Worm (Caenorhabditis elegans) whole organism, young adult: Measurements from ENCODE around the gene svh-2.

Experiments used
- B0019.2 ChIP-seq: fragments of 200-800 bp; sonication (Bioruptor generic); conservative IDR thresholded peaks from 2 replicates; pipeline ENCODE4 v1.3.6; 2022; ENCODE audit warnings: missing genetic modification reagents, missing genetic modification characterization, missing compliant biosample characterization
- B0261.1 ChIP-seq: sonication (generic microtip); optimal IDR thresholded peaks from 2 replicates; lab custom pipeline; 2016; ENCODE audit warnings: mild to moderate bottlenecking, missing genetic modification characterization, moderate library complexity, missing compliant biosample characterization
- B0336.3 ChIP-seq: fragments of 200-800 bp; sonication (Bioruptor generic); IDR thresholded peaks from 2 replicates; pipeline ENCODE4 v1.3.6; 2022; ENCODE audit warnings: missing genetic modification characterization, missing compliant biosample characterization
- F22D6.2 ChIP-seq: sonication (generic microtip); optimal IDR thresholded peaks from 2 replicates; lab custom pipeline; 2016; ENCODE audit warnings: mild to moderate bottlenecking, missing genetic modification characterization, missing compliant biosample characterization
- F33H1.4 ChIP-seq: fragments of 200-800 bp; sonication (Bioruptor generic); IDR thresholded peaks from 2 replicates; pipeline ENCODE4 v1.3.6; 2022; ENCODE audit warnings: missing genetic modification reagents, missing genetic modification characterization, missing compliant biosample characterization
- F55B11.4 ChIP-seq: sonication (generic microtip); optimal IDR thresholded peaks from 2 replicates; lab custom pipeline; 2016; ENCODE audit warnings: missing compliant biosample characterization, missing genetic modification characterization, borderline replicate concordance; ENCODE audit not compliant: insufficient read depth
- Y53F4B.3 ChIP-seq: fragments of 200-800 bp; sonication (Bioruptor generic); IDR thresholded peaks from 2 replicates; pipeline ENCODE4 v1.3.6; 2022; ENCODE audit warnings: missing genetic modification reagents, missing genetic modification characterization, missing compliant biosample characterization
- Y53G8AR.9 ChIP-seq: fragments of 200-800 bp; sonication (Bioruptor generic); conservative IDR thresholded peaks from 2 replicates; pipeline ENCODE4 v1.3.6; 2022; ENCODE audit warnings: missing genetic modification reagents, missing genetic modification characterization, missing compliant biosample characterization
- ama-1 ChIP-seq, 3 experiments: fragments of 150-350 bp in 1 of 3; sonication (generic microtip) in 2 of 3; optimal IDR thresholded peaks; 2 replicates each; lab custom pipeline; 2014 to 2018; ENCODE audit warnings: missing biosample characterization in 2 of 3, missing genetic modification characterization in 2 of 3, missing genetic modification reagents in 2 of 3
- attf-3 ChIP-seq: fragments of 200-800 bp; sonication (Bioruptor generic); conservative IDR thresholded peaks from 2 replicates; pipeline ENCODE4 v1.3.6; 2022; ENCODE audit warnings: missing genetic modification reagents, missing genetic modification characterization, missing compliant biosample characterization
- attf-5 ChIP-seq: fragments of 200-800 bp; sonication (Bioruptor generic); optimal IDR thresholded peaks from 2 replicates; lab custom pipeline; 2018; ENCODE audit warnings: mild to moderate bottlenecking, missing genetic modification characterization, missing compliant biosample characterization
- ccch-3 ChIP-seq: fragments of 200-800 bp; sonication (Bioruptor generic); optimal IDR thresholded peaks from 2 replicates; lab custom pipeline; 2018; ENCODE audit warnings: mild to moderate bottlenecking, missing genetic modification characterization, missing compliant biosample characterization
- cebp-1 ChIP-seq, 2 experiments: fragments of 200-800 bp in 1 of 2; sonication (Bioruptor generic) in 1 of 2; sonication (generic microtip) in 1 of 2; IDR thresholded peaks in 1 of 2; optimal IDR thresholded peaks in 1 of 2; 2 replicates each; pipeline versions ENCODE4 v1.3.6 to Lab custom; 2017 to 2022; ENCODE audit warnings: missing compliant biosample characterization in 2 of 2, missing genetic modification characterization in 2 of 2, mild to moderate bottlenecking in 1 of 2, missing genetic modification reagents in 1 of 2, moderate library complexity in 1 of 2
- cebp-2 ChIP-seq: fragments of 200-800 bp; sonication (Bioruptor generic); IDR thresholded peaks from 2 replicates; pipeline ENCODE4 v1.3.6; 2022; ENCODE audit warnings: missing genetic modification characterization, missing compliant biosample characterization
- ceh-58 ChIP-seq: fragments of 200-800 bp; sonication (Bioruptor generic); IDR thresholded peaks from 2 replicates; pipeline ENCODE4 v1.3.6; 2022; ENCODE audit warnings: missing genetic modification characterization, missing compliant biosample characterization
- ceh-79 ChIP-seq: sonication (generic microtip); optimal IDR thresholded peaks from 2 replicates; lab custom pipeline; 2017; ENCODE audit warnings: mild to moderate bottlenecking, missing genetic modification characterization, missing compliant biosample characterization
- die-1 ChIP-seq: sonication (generic microtip); optimal IDR thresholded peaks from 2 replicates; lab custom pipeline; 2016; ENCODE audit warnings: missing genotype, mild to moderate bottlenecking, missing genetic modification characterization, missing compliant biosample characterization
- dox-1 ChIP-seq: fragments of 200-800 bp; sonication (Bioruptor generic); IDR thresholded peaks from 2 replicates; pipeline ENCODE4 v1.3.6; 2022; ENCODE audit warnings: missing genetic modification reagents, missing genetic modification characterization, missing compliant biosample characterization
- ets-4 ChIP-seq: fragments of 200-800 bp; sonication (Bioruptor generic); optimal IDR thresholded peaks from 2 replicates; lab custom pipeline; 2018; ENCODE audit warnings: mild to moderate bottlenecking, missing genetic modification characterization, missing compliant biosample characterization
- gei-17 ChIP-seq: fragments of 200-800 bp; sonication (Bioruptor generic); optimal IDR thresholded peaks from 2 replicates; lab custom pipeline; 2018; ENCODE audit warnings: mild to moderate bottlenecking, missing genetic modification characterization, missing compliant biosample characterization
- hmg-1.2 ChIP-seq: fragments of 200-800 bp; sonication (Bioruptor generic); IDR thresholded peaks from 2 replicates; pipeline ENCODE4 v1.3.6; 2022; ENCODE audit warnings: missing genetic modification reagents, missing genetic modification characterization, missing compliant biosample characterization
- hmg-20 ChIP-seq: fragments of 200-800 bp; sonication (Bioruptor generic); IDR thresholded peaks from 2 replicates; pipeline ENCODE4 v1.3.6; 2022; ENCODE audit warnings: missing genetic modification reagents, missing genetic modification characterization, missing compliant biosample characterization
- let-607 ChIP-seq, 2 experiments: fragments of 200-800 bp in 1 of 2; sonication (Bioruptor generic) in 1 of 2; sonication (generic microtip) in 1 of 2; optimal IDR thresholded peaks; 2 replicates each; lab custom pipeline; 2016 to 2018; ENCODE audit warnings: mild to moderate bottlenecking in 2 of 2, missing compliant biosample characterization in 2 of 2, missing genetic modification characterization in 2 of 2, moderate library complexity in 2 of 2, missing genotype in 1 of 2
- madf-8 ChIP-seq: fragments of 200-800 bp; sonication (Bioruptor generic); conservative IDR thresholded peaks from 2 replicates; pipeline ENCODE4 v1.3.6; 2022; ENCODE audit warnings: missing genetic modification reagents, missing genetic modification characterization, missing compliant biosample characterization
- nhr-179 ChIP-seq: sonication (generic microtip); optimal IDR thresholded peaks from 2 replicates; lab custom pipeline; 2016; ENCODE audit warnings: mild to moderate bottlenecking, missing genetic modification characterization, missing compliant biosample characterization
- nhr-80 ChIP-seq: sonication (generic microtip); optimal IDR thresholded peaks from 2 replicates; lab custom pipeline; 2016; ENCODE audit warnings: missing genetic modification characterization, missing compliant biosample characterization
- nhr-90 ChIP-seq: sonication (generic microtip); optimal IDR thresholded peaks from 2 replicates; lab custom pipeline; 2016; ENCODE audit warnings: missing genotype, mild to moderate bottlenecking, missing genetic modification characterization, missing compliant biosample characterization
- pha-4 ChIP-seq: fragments of 150-350 bp; sonication (generic microtip); optimal IDR thresholded peaks from 2 replicates; lab custom pipeline; 2014; ENCODE audit warnings: missing biosample characterization, missing genetic modification reagents, missing genetic modification characterization
- rpc-1 ChIP-seq, 2 experiments: fragments of 150-350 bp in 1 of 2; sonication (generic microtip) in 1 of 2; optimal IDR thresholded peaks; 2 replicates each; lab custom pipeline; 2014 to 2018; ENCODE audit warnings: missing biosample characterization in 1 of 2, missing genetic modification characterization in 1 of 2, missing genetic modification reagents in 1 of 2, missing genotype in 1 of 2
- sdz-38 ChIP-seq: sonication (generic microtip); optimal IDR thresholded peaks from 2 replicates; lab custom pipeline; 2016; ENCODE audit warnings: missing genotype, missing genetic modification characterization, missing compliant biosample characterization
- snpc-1.1 ChIP-seq: sonication (generic microtip); optimal IDR thresholded peaks from 2 replicates; lab custom pipeline; 2017; ENCODE audit warnings: missing genetic modification characterization, mild to moderate bottlenecking, missing compliant biosample characterization, antibody characterized with exemption, moderate library complexity, missing genotype, missing genetic modification reagents; ENCODE audit not compliant: insufficient read depth
- somi-1 ChIP-seq: fragments of 200-800 bp; sonication (Bioruptor generic); optimal IDR thresholded peaks from 2 replicates; lab custom pipeline; 2018; ENCODE audit warnings: mild to moderate bottlenecking, missing genetic modification characterization, missing compliant biosample characterization
- tbp1 ChIP-seq: fragments of 200-800 bp; sonication (Bioruptor generic); optimal IDR thresholded peaks from 2 replicates; lab custom pipeline; 2018; ENCODE audit warnings: mild to moderate bottlenecking, missing genetic modification characterization, missing compliant biosample characterization
- tbx-9 ChIP-seq: sonication (generic microtip); optimal IDR thresholded peaks from 2 replicates; lab custom pipeline; 2016; ENCODE audit warnings: borderline replicate concordance, missing genetic modification characterization, inconsistent platforms, missing compliant biosample characterization
- zfh-2 ChIP-seq: fragments of 200-800 bp; sonication (Bioruptor generic); conservative IDR thresholded peaks from 2 replicates; pipeline ENCODE4 v1.3.6; 2022; ENCODE audit warnings: missing genetic modification reagents, missing genetic modification characterization, missing compliant biosample characterization

svh-2 gene

ce11 chrX:6543665-6544064, 9.4 kb upstream of the svh-2 start:
- TF ChIP-seq ceh-58 (GFP tag; lab: Robert Waterston, UW) (no peak), F22D6.2 (tag; lab: Kevin White, UChicago) (no peak), ceh-79 (tag; lab: Kevin White, UChicago) (no peak), F55B11.4 (tag; lab: Kevin White, UChicago) (no peak), ama-1 (optimal IDR thresholded peaks at IDR 0.05; lab: Kevin White, UChicago) (no peak), ama-1 (GFP tag; optimal IDR thresholded peaks at IDR 0.05; lab: Kevin White, UChicago) (no peak), Y53F4B.3 (no peak), F33H1.4 (GFP tag; lab: Robert Waterston, UW) (no peak), B0261.1 (no peak), tbp1 (GFP tag; lab: Kevin White, UChicago) (no peak), tbx-9 (tag; lab: Kevin White, UChicago) (no peak), dox-1 (GFP tag; lab: Robert Waterston, UW) (no peak), B0019.2 (no peak), cebp-2 (GFP tag; lab: Robert Waterston, UW) (no peak), zfh-2 (no peak)

- no peak for TF ChIP-seq madf-8 (GFP tag; lab: Robert Waterston, UW)
- TF ChIP-seq dox-1 (GFP tag; lab: Robert Waterston, UW), result peak; percentile 51; the same call in 1 of the 2 replicates
- no peak for TF ChIP-seq cebp-1 (GFP tag; IDR thresholded peaks at IDR 0.05; lab: Robert Waterston, UW)
- TF ChIP-seq cebp-1 (tag; optimal IDR thresholded peaks at IDR 0.05; lab: Kevin White, UChicago), result peak; percentile 34
Measured at ce11 chrX:6551073-6551652, 1.9 kb upstream of the svh-2 start.

- TF ChIP-seq ccch-3 (no peak), attf-3 (no peak), Y53G8AR.9 (GFP tag; lab: Robert Waterston, UW) (no peak), B0336.3 (GFP tag; lab: Robert Waterston, UW) (no peak), somi-1 (GFP tag; lab: Kevin White, UChicago) (no peak), nhr-80 (tag; lab: Kevin White, UChicago) (peak; percentile 67), die-1 (no peak), ets-4 (GFP tag; lab: Kevin White, UChicago) (no peak), nhr-90 (tag; lab: Kevin White, UChicago) (no peak), gei-17 (GFP tag; lab: Kevin White, UChicago) (no peak), ceh-58 (GFP tag; lab: Robert Waterston, UW) (no peak), let-607 (tag; optimal IDR thresholded peaks at IDR 0.05; lab: Kevin White, UChicago) (peak in 1 of 2 experiments; percentile 21), pha-4 (no peak), sdz-38 (tag; lab: Kevin White, UChicago) (no peak), F22D6.2 (tag; lab: Kevin White, UChicago) (no peak), nhr-179 (tag; lab: Kevin White, UChicago) (no peak), hmg-20 (GFP tag; lab: Robert Waterston, UW) (no peak), hmg-1.2 (GFP tag; lab: Robert Waterston, UW) (no peak)
Measured at ce11 chrX:6551679-6552078, 1.4 kb upstream of the svh-2 start.

ce11 chrX:6553634-6554033, 547 bp downstream of the svh-2 start:
- no peak for TF ChIP-seq snpc-1.1 (tag; lab: Kevin White, UChicago)
- no peak for TF ChIP-seq rpc-1 (optimal IDR thresholded peaks at IDR 0.05; lab: Kevin White, UChicago)
- TF ChIP-seq rpc-1 (tag; optimal IDR thresholded peaks at IDR 0.05; lab: Kevin White, UChicago), result no peak
- TF ChIP-seq attf-5 (GFP tag; lab: Kevin White, UChicago), result no peak
